Worm (Caenorhabditis elegans): ENCODE data around the gene C35D10.17.

The C35D10.17 gene

ce11 chrIII:4912317-4912716 is 45.5 kb downstream of the C35D10.17 start, which contains the start of the genes F26F4.9 and cee-1 (continued):
- no peak for TF ChIP-seq elt-4 (tag; optimal IDR thresholded peaks at IDR 0.05)
- no peak for TF ChIP-seq K02D7.2 (tag; optimal IDR thresholded peaks at IDR 0.05)

ce11 chrIII:4913736-4914135 is 46.9 kb downstream of the C35D10.17 start:
- TF ChIP-seq ceh-24 (tag; optimal IDR thresholded peaks at IDR 0.05) = no peak
- no peak for TF ChIP-seq odd-2 (tag; optimal IDR thresholded peaks at IDR 0.05)
- no peak for TF ChIP-seq pat-9 (tag; optimal IDR thresholded peaks at IDR 0.05)
- TF ChIP-seq ceh-18 (tag; optimal IDR thresholded peaks at IDR 0.05) = no peak
- TF ChIP-seq Y22D7AL.16 (tag; optimal IDR thresholded peaks at IDR 0.05) = no peak
- TF ChIP-seq ceh-31 (tag; optimal IDR thresholded peaks at IDR 0.05) = no peak
- no peak for TF ChIP-seq K02D7.2 (tag; optimal IDR thresholded peaks at IDR 0.05)
